2 fruit fly cellular contexts compared by ENCODE assay signal in the genomic region with DNA sequence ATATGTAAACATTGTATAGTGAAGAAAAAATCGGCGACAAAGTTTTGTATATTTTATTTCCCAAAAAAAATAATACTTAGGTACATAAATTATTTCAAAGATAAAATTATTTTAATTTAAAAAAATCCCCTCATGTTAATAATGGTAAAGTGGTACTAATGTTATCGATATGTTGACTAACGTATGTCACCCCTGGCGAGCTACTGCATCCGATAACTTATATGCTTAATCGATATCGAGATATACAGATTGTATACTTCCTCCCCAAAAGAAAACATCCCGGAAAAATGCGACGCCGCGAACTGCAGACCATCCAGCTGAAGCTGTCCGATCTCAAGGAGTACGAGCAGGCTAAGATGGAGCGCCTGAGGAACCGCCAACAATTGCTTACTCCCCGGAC.
TF ChIP-seq lines count a peak whose summit lies in the region.

A gene (plus strand): TSS at position 224 of the 400 bp plus-strand sequence.

- no peak for TF ChIP-seq CTCF in whole organism, embryonic (GFP tag; optimal IDR thresholded peaks at IDR 0.05; lab: Kevin White, UChicago)

TF ChIP-seq in whole organism, embryonic, 481 proteins besides CTCF, POLR2A, EP300 and RAD21 (continues in another document):
- TF ChIP-seq CG12659 (GFP tag; optimal IDR thresholded peaks at IDR 0.05; lab: Kevin White, UChicago) (peak; percentile 41), HLH4C (GFP tag; IDR thresholded peaks at IDR 0.05; lab: Robert Waterston, UW; ENCODE audit: partially characterized antibody) (peak; percentile 99), onecut (GFP tag; IDR thresholded peaks at IDR 0.05; lab: Robert Waterston, UW) (peak; percentile 21; the same call in 1 of the 2 replicates), CG6765 (GFP tag; optimal IDR thresholded peaks at IDR 0.05; lab: Kevin White, UChicago) (no peak), bbx (GFP tag; IDR thresholded peaks at IDR 0.05; lab: Robert Waterston, UW; ENCODE audit: partially characterized antibody) (peak; percentile 95), wor (GFP tag; IDR thresholded peaks at IDR 0.05; lab: Robert Waterston, UW) (no peak), Ets97D (GFP tag; optimal IDR thresholded peaks at IDR 0.05; lab: Kevin White, UChicago) (peak; percentile 25), pho (GFP tag; optimal IDR thresholded peaks at IDR 0.05; lab: Kevin White, UChicago) (no peak), CG2129 (GFP tag; IDR thresholded peaks at IDR 0.05; lab: Robert Waterston, UW; ENCODE audit: partially characterized antibody) (peak; percentile 32; the same call in 1 of the 2 replicates), CG4617 (GFP tag; optimal IDR thresholded peaks at IDR 0.05; lab: Kevin White, UChicago; ENCODE audit: borderline replicate concordance) (peak; percentile 41), luna (GFP tag; optimal IDR thresholded peaks at IDR 0.05; lab: Kevin White, UChicago) (no peak), trem (tag; optimal IDR thresholded peaks at IDR 0.05; lab: Kevin White, UChicago) (peak; percentile 46), CG7271 (tag; optimal IDR thresholded peaks at IDR 0.05; lab: Kevin White, UChicago) (no peak), ci (GFP tag; IDR thresholded peaks at IDR 0.05; lab: Robert Waterston, UW) (peak; percentile 21; the same call in 1 of the 3 replicates), CG12155 (GFP tag; optimal IDR thresholded peaks at IDR 0.05; lab: Kevin White, UChicago) (no peak), CoRest (tag; optimal IDR thresholded peaks at IDR 0.05; lab: Kevin White, UChicago) (peak; percentile 3), CG18599 (GFP tag; optimal IDR thresholded peaks at IDR 0.05; lab: Kevin White, UChicago) (no peak), CG42726 (GFP tag; IDR thresholded peaks at IDR 0.05; lab: Robert Waterston, UW; ENCODE audit: partially characterized antibody) (peak; percentile 48; the same call in 1 of the 2 replicates), exex (tag; optimal IDR thresholded peaks at IDR 0.05; lab: Kevin White, UChicago) (no peak), MBD-R2 (GFP tag; IDR thresholded peaks at IDR 0.05; lab: Robert Waterston, UW) (peak; percentile 86), shn (GFP tag; optimal IDR thresholded peaks at IDR 0.05; lab: Kevin White, UChicago) (no peak), CG6791 (GFP tag; IDR thresholded peaks at IDR 0.05; lab: Robert Waterston, UW; ENCODE audit: partially characterized antibody) (peak; percentile 98), Sry-δ (GFP tag; optimal IDR thresholded peaks at IDR 0.05; lab: Kevin White, UChicago) (peak; percentile 63), CG34224 (GFP tag; IDR thresholded peaks at IDR 0.05; lab: Robert Waterston, UW; ENCODE audit: partially characterized antibody) (peak; percentile 96), CG12391 (tag; optimal IDR thresholded peaks at IDR 0.05; lab: Kevin White, UChicago) (no peak), ranshi (GFP tag; IDR thresholded peaks at IDR 0.05; lab: Robert Waterston, UW) (no peak), CG13287 (GFP tag; IDR thresholded peaks at IDR 0.05; lab: Robert Waterston, UW; ENCODE audit: partially characterized antibody) (peak; percentile 87), vnd (GFP tag; IDR thresholded peaks at IDR 0.05; lab: Robert Waterston, UW; ENCODE audit: partially characterized antibody) (peak; percentile 90), Dll (GFP tag; IDR thresholded peaks at IDR 0.05; lab: Robert Waterston, UW; ENCODE audit: partially characterized antibody) (peak; percentile 83), Doc3 (GFP tag; IDR thresholded peaks at IDR 0.05; lab: Robert Waterston, UW; ENCODE audit: partially characterized antibody) (peak; percentile 77), ac (GFP tag; optimal IDR thresholded peaks at IDR 0.05; lab: Kevin White, UChicago) (no peak), CG11504 (tag; optimal IDR thresholded peaks at IDR 0.05; lab: Kevin White, UChicago) (peak; percentile 67), CG2712 (tag; optimal IDR thresholded peaks at IDR 0.05; lab: Kevin White, UChicago) (peak; percentile 18), hbn (GFP tag; IDR thresholded peaks at IDR 0.05; lab: Robert Waterston, UW; ENCODE audit: partially characterized antibody) (peak; percentile 79), lmd (GFP tag; IDR thresholded peaks at IDR 0.05; lab: Robert Waterston, UW) (no peak), CG2116 (GFP tag; optimal IDR thresholded peaks at IDR 0.05; lab: Kevin White, UChicago) (peak; percentile 91), amos (GFP tag; IDR thresholded peaks at IDR 0.05; lab: Robert Waterston, UW; ENCODE audit: partially characterized antibody) (peak; percentile 86), row (GFP tag; IDR thresholded peaks at IDR 0.05; lab: Robert Waterston, UW) (peak; percentile 46; the same call in 2 of the 3 replicates), CG11560 (tag; IDR thresholded peaks at IDR 0.05; lab: Robert Waterston, UW) (no peak)

TF ChIP-seq in whole organism, wandering third instar larva, 38 proteins besides CTCF, POLR2A, EP300 and RAD21:
- TF ChIP-seq brk (GFP tag; optimal IDR thresholded peaks at IDR 0.05; lab: Kevin White, UChicago) (no peak), rgr (GFP tag; optimal IDR thresholded peaks at IDR 0.05; lab: Kevin White, UChicago) (no peak), Rel (GFP tag; optimal IDR thresholded peaks at IDR 0.05; lab: Kevin White, UChicago) (no peak), Rel (tag; optimal IDR thresholded peaks at IDR 0.05; lab: Kevin White, UChicago) (peak; percentile 90), Jra (GFP tag; optimal IDR thresholded peaks at IDR 0.05; lab: Kevin White, UChicago) (no peak)
